Worm (Caenorhabditis elegans): ENCODE data around the gene C28F5.1.

C28F5.1 gene

DNA sequence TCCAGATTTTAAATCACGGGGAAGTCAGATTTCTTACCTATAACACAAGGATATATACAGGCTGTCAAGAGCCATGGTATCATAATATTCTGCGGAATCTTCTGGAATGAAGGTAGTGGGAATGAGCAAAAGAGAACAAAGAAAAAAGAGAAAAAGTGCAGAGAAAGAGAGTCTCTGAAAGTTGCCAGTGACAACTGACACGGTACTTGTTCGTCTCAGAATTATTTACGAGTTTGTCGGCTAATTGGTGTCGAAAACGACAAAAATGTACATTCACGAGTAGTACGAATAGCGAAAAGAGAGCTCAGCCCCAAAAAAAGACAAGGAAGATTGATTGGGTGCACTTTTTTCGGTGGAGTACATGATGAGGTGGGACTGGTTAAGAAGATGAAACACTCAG is 22.1 kb upstream of the C28F5.1 start, which contains the start of gene cah-2:
TSS of gene cah-2 (minus strand) at position 101 of the 400 bp plus-strand sequence.
- TF ChIP-seq fax-1 (tag; optimal IDR thresholded peaks at IDR 0.05) (no peak), ceh-24 (tag; optimal IDR thresholded peaks at IDR 0.05) (no peak), nhr-11 (tag; optimal IDR thresholded peaks at IDR 0.05) (no peak), ref-2 (tag; optimal IDR thresholded peaks at IDR 0.05) (no peak), ahr-1 (tag; optimal IDR thresholded peaks at IDR 0.05) (no peak), ceh-34 (tag; optimal IDR thresholded peaks at IDR 0.05) (no peak), zip-5 (tag; optimal IDR thresholded peaks at IDR 0.05) (no peak), rnt-1 (tag; optimal IDR thresholded peaks at IDR 0.05) (no peak), T23F11.4 (GFP tag; optimal IDR thresholded peaks at IDR 0.05) (no peak), npax-4 (tag; optimal IDR thresholded peaks at IDR 0.05) (no peak), dve-1 (tag; optimal IDR thresholded peaks at IDR 0.05) (no peak), sdc-2 (tag; optimal IDR thresholded peaks at IDR 0.05) (no peak), pax-1 (tag; optimal IDR thresholded peaks at IDR 0.05) (no peak), ztf-16 (tag; optimal IDR thresholded peaks at IDR 0.05) (no peak), K02D7.2 (tag; optimal IDR thresholded peaks at IDR 0.05) (no peak), lin-11 (tag; optimal IDR thresholded peaks at IDR 0.05) (no peak), dmd-4 (tag; optimal IDR thresholded peaks at IDR 0.05; ENCODE audit: borderline replicate concordance) (no peak), tbx-2 (tag; optimal IDR thresholded peaks at IDR 0.05) (no peak), ceh-48 (tag; optimal IDR thresholded peaks at IDR 0.05) (no peak)

DNA sequence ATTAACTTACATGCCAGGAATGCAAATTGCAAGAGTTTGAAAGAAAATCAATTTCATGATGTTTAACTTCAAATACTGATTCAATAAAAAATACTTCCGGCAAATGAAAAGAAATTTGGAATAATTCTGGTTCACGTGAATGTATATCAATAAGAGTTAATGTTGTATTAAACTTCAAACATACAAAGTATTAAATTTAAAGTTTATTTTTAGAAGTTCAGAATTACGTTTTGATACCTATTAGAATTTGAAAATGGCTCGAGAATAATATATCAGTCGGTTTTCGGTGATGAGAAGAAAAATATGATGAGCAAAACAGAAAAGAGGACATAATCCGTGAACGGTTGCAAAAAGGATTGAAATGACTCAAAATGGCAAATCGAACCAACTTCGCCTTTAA is 15.5 kb upstream of the C28F5.1 start, which contains the start of gene D1022.9:
TSS of gene D1022.9 (minus strand) at position 101 of the 400 bp plus-strand sequence.
- TF ChIP-seq ets-4 (tag; optimal IDR thresholded peaks at IDR 0.05) (no peak), T23F11.4 (GFP tag; optimal IDR thresholded peaks at IDR 0.05) (no peak), lin-11 (tag; optimal IDR thresholded peaks at IDR 0.05) (no peak), sdc-2 (tag; optimal IDR thresholded peaks at IDR 0.05) (no peak)

DNA sequence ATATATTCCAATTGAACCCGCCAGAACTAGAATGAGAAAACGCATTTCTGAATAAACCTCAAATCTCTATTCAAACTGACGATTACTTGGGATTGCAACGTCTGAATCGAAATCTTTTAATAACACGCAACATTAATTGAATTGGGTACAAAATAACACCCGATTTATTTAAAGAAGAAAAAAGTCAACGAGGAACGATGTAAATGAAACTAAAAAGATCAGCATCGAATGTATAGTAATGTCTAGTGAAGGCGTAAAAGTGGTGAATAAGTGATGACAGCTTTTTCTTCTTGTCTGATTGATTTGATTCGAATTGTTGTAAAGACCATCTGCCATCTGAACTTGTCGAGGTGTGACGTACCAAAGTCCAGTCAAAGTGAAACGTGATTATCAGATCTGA is 11.5 kb upstream of the C28F5.1 start, which contains the start of gene nas-23:
TSS of gene nas-23 (minus strand) at position 101 of the 400 bp plus-strand sequence.
- TF ChIP-seq dmd-4 (tag; optimal IDR thresholded peaks at IDR 0.05; ENCODE audit: borderline replicate concordance) = no peak
- TF ChIP-seq gmeb-2 (tag; optimal IDR thresholded peaks at IDR 0.05) = no peak
- no peak for TF ChIP-seq fax-1 (tag; optimal IDR thresholded peaks at IDR 0.05)
- no peak for TF ChIP-seq odd-2 (tag; optimal IDR thresholded peaks at IDR 0.05)
- TF ChIP-seq madf-2 (tag; optimal IDR thresholded peaks at IDR 0.05) = no peak
- no peak for TF ChIP-seq ceh-45 (GFP tag; IDR thresholded peaks at IDR 0.05)
- no peak for TF ChIP-seq elt-4 (tag; optimal IDR thresholded peaks at IDR 0.05)
- TF ChIP-seq ceh-18 (tag; optimal IDR thresholded peaks at IDR 0.05) = no peak
- TF ChIP-seq lin-11 (tag; optimal IDR thresholded peaks at IDR 0.05) = no peak
- TF ChIP-seq pha-2 (tag; optimal IDR thresholded peaks at IDR 0.05) = no peak
- no peak for TF ChIP-seq hlh-8 (tag; optimal IDR thresholded peaks at IDR 0.05)

DNA sequence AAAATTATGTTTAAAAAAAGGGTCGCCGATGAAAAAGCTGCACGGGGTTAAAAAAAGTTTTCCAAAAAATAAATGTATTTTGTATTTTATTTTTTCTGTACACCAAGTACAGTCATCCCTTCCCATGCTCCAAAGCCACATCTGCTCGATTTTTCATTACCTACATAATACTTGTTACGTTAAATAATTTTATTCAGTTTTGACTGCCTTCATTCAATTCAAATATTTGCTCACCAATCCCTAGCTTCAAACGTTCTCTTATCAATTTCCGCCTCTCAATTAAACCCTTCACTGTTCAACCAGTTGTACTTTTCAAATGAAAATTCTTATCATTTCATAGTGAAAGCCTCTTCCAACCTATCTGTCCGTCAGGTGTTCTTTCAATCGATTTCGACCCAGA is 10.9 kb upstream of the C28F5.1 start, which contains the start of gene R10H1.1:
TSS of gene R10H1.1 (plus strand) at position 301 of the 400 bp plus-strand sequence.
- TF ChIP-seq nfya-1 (tag; optimal IDR thresholded peaks at IDR 0.05) (no peak), tbx-2 (tag; optimal IDR thresholded peaks at IDR 0.05) (no peak), ets-4 (tag; optimal IDR thresholded peaks at IDR 0.05) (no peak), hlh-8 (tag; optimal IDR thresholded peaks at IDR 0.05) (no peak), Y22D7AL.16 (tag; optimal IDR thresholded peaks at IDR 0.05) (no peak), syd-9 (tag; optimal IDR thresholded peaks at IDR 0.05) (no peak), ceh-2 (tag; optimal IDR thresholded peaks at IDR 0.05) (no peak)

DNA sequence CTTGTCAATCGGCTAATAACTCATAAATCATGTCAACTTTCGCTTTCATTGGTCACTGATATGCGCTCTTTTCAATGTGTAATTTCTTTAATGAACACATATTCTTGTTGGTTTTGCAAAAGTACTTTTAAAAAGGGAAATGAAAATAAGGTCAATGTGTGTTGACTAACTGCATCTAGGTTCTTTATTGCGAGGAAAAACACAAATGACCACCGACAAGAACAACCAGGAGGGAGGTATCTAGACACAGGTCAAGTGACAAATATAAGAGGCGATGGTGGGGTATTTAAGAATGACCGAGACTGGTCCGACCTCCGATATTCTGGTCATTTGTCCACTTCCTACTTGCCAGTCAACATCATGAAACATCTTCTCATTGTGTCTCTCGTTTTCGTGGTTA is 9.0 kb upstream of the C28F5.1 start, which contains the start of gene spi-1:
TSS of gene spi-1 (plus strand) at position 178 of the 400 bp plus-strand sequence.
- TF ChIP-seq K02D7.2 (tag; optimal IDR thresholded peaks at IDR 0.05) = no peak
- no peak for TF ChIP-seq ceh-18 (tag; optimal IDR thresholded peaks at IDR 0.05)
- TF ChIP-seq ceh-24 (tag; optimal IDR thresholded peaks at IDR 0.05) = no peak

DNA sequence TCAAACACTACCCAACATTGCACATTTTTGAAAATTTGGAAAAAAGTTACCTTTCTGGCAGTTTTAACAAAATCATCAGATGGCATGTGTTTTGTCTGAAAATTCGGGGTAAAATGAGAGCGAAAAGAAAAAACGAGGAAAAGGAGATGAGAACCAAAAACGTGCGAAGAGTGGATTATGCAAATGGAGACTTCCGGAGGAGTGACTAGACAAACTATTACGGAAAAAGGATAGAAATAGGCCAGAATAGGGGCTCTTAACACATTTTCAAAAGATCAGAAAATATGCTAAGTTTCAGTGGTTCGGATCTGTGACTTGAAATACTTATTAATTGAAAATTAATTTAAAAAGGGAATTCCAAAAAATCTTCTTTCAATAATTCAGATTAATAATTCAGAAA is 5.7 kb upstream of the C28F5.1 start, which contains the start of gene srab-14:
TSS of gene srab-14 (minus strand) at position 101 of the 400 bp plus-strand sequence.
- TF ChIP-seq hlh-30 (tag; optimal IDR thresholded peaks at IDR 0.05; ENCODE audit: insufficient read depth) (no peak), unc-55 (GFP tag; optimal IDR thresholded peaks at IDR 0.05) (no peak), zip-5 (tag; optimal IDR thresholded peaks at IDR 0.05) (no peak), eyg-1 (tag; optimal IDR thresholded peaks at IDR 0.05) (no peak), sox-4 (tag; optimal IDR thresholded peaks at IDR 0.05) (no peak), unc-42 (tag; optimal IDR thresholded peaks at IDR 0.05) (no peak), ceh-24 (tag; optimal IDR thresholded peaks at IDR 0.05) (no peak), syd-9 (tag; optimal IDR thresholded peaks at IDR 0.05) (no peak), sdc-2 (tag; optimal IDR thresholded peaks at IDR 0.05) (no peak), lim-6 (tag; optimal IDR thresholded peaks at IDR 0.05) (no peak), F13H6.1 (tag; optimal IDR thresholded peaks at IDR 0.05) (no peak), ceh-19 (GFP tag; optimal IDR thresholded peaks at IDR 0.05) (no peak), ceh-9 (tag; optimal IDR thresholded peaks at IDR 0.05) (no peak), ceh-48 (tag; optimal IDR thresholded peaks at IDR 0.05) (no peak), che-1 (tag; optimal IDR thresholded peaks at IDR 0.05) (no peak), T23F11.4 (GFP tag; optimal IDR thresholded peaks at IDR 0.05) (no peak), sox-2 (GFP tag; IDR thresholded peaks at IDR 0.05) (no peak)
